Worm (Caenorhabditis elegans): ENCODE measurements around the gene F49H12.7.

DNA sequence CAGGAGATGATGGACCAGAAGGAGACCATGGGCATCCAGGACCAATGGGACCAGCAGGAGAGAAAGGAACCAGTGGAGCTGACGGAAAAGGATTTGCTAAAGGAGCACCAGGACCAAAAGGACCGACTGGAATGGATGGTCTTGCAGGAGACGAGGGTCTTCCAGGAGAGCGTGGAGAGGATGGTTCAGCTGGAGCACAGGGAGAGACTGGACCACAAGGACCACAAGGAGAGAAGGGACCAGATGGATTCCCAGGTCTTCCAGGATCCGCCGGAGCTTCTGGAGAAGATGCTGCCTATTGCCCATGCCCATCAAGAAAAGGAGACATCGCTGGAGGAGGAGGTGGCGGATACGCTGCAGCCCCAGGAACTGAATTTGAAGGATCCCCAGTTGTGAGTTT lies 29.3 kb downstream of the F49H12.7 start:
- no peak for TF ChIP-seq sea-1 (GFP tag; conservative IDR thresholded peaks at IDR 0.05)
- no peak for TF ChIP-seq ama-1 (optimal IDR thresholded peaks at IDR 0.05)
- no peak for TF ChIP-seq pes-1 (GFP tag; IDR thresholded peaks at IDR 0.05)
- TF ChIP-seq F13C5.2 (tag; optimal IDR thresholded peaks at IDR 0.05), result no peak
- TF ChIP-seq flt-1 (GFP tag; IDR thresholded peaks at IDR 0.05), result no peak
- no peak for TF ChIP-seq tbx-37 (GFP tag; conservative IDR thresholded peaks at IDR 0.05)

Data from whole organism, early embryonic.